Worm (Caenorhabditis elegans): ENCODE results near the gene K09E4.3.

Gene K09E4.3

DNA sequence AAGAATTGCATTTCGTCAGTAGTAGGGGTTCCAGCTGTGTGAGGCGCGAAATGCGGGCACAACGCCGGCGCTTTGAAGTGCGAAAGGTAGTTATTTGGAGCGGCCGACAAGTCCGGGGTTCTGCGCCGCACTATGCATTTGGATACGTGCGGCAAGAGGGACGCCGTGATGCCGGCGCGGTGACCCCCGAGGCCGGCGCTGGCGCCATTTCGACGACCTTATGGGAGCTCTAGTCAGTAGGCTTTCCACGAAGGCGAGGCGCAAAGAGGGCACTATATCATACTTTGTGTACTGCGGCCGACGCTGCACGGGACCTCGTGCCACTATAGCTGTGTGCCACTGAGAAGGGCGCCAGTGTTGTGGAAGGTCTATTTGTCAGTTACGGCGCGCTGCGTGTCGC is 29.9 kb downstream of the K09E4.3 start:
- TF ChIP-seq snpc-4 (tag; optimal IDR thresholded peaks at IDR 0.05) (peak; percentile 4), ama-1 (optimal IDR thresholded peaks at IDR 0.05) (no peak)

DNA sequence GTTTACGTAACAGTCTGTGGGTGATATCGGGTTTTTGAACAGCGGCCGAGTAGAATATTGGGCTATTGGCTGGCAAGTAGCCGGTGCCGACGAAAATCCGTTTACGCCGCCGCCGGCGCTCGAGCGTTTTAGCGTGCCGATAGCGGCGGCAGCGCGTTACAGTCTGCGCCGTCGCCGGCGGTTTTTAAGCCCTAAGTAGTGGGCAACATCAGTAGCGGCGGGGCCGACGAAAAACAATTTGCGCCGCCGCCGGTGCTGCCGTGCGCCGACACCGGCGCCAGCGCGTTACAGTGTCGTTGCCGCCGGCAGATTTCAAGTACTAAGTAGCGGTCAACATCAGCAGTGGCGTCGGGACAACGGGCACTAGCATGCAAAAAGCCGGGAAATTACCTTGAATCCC is 30.9 kb downstream of the K09E4.3 start:
- TF ChIP-seq efl-3 (GFP tag; optimal IDR thresholded peaks at IDR 0.05) = no peak
- no peak for TF ChIP-seq jun-1 (tag; optimal IDR thresholded peaks at IDR 0.05)
- no peak for TF ChIP-seq nhr-20 (tag; optimal IDR thresholded peaks at IDR 0.05)
- no peak for TF ChIP-seq snpc-4 (tag; optimal IDR thresholded peaks at IDR 0.05)
- no peak for TF ChIP-seq swsn-7 (tag; optimal IDR thresholded peaks at IDR 0.05)
- no peak for TF ChIP-seq ets-5 (GFP tag; IDR thresholded peaks at IDR 0.05)
- TF ChIP-seq nhr-19 (GFP tag; conservative IDR thresholded peaks at IDR 0.05) = no peak
- no peak for TF ChIP-seq ces-1 (GFP tag; optimal IDR thresholded peaks at IDR 0.05)
- no peak for TF ChIP-seq lin-35 (GFP tag; optimal IDR thresholded peaks at IDR 0.05)
- TF ChIP-seq unc-30 (tag; optimal IDR thresholded peaks at IDR 0.05) = no peak
- TF ChIP-seq lir-3 (tag; optimal IDR thresholded peaks at IDR 0.05; ENCODE audit: poor library complexity) = no peak
- no peak for TF ChIP-seq nhr-76 (tag; optimal IDR thresholded peaks at IDR 0.05)
- TF ChIP-seq nhr-12 (tag; optimal IDR thresholded peaks at IDR 0.05) = no peak
- no peak for TF ChIP-seq alr-1 (tag; optimal IDR thresholded peaks at IDR 0.05; ENCODE audit: borderline replicate concordance)
- TF ChIP-seq elt-2 (tag; optimal IDR thresholded peaks at IDR 0.05) = no peak
- no peak for TF ChIP-seq ama-1 (optimal IDR thresholded peaks at IDR 0.05)

DNA sequence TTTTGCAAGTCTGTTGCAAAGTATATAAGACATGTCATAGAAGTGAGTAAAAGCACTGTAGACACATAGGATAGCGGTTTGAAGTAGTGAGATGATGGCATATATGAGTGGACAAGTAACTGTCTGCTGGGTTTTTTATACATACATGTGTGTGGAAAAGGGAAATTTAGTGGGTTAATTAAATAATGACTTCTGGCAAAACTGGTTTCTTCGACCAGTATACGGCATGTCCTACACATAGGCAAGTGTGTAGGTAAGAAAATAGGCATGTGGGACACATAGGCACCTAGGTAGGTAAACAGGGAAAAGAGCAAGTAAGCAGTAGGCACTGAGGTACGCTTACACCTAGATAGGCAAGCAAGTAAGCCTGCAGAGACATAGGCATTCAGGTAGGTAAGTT is 32.2 kb downstream of the K09E4.3 start, which contains the start of gene col-87:
col-87 (minus strand) TSS at position 101 of the 400 bp plus-strand sequence.
- TF ChIP-seq nhr-76 (tag; optimal IDR thresholded peaks at IDR 0.05) = no peak
- TF ChIP-seq mdl-1 (tag; optimal IDR thresholded peaks at IDR 0.05) = no peak
- TF ChIP-seq nhr-28 (tag; optimal IDR thresholded peaks at IDR 0.05) = no peak
- TF ChIP-seq blmp-1 (tag; optimal IDR thresholded peaks at IDR 0.05) = no peak
- TF ChIP-seq rnt-1 (tag; optimal IDR thresholded peaks at IDR 0.05) = no peak
- TF ChIP-seq efl-3 (GFP tag; optimal IDR thresholded peaks at IDR 0.05) = no peak
- TF ChIP-seq ceh-82 (tag; optimal IDR thresholded peaks at IDR 0.05) = no peak
- TF ChIP-seq unc-98 (GFP tag; IDR thresholded peaks at IDR 0.05) = no peak

DNA sequence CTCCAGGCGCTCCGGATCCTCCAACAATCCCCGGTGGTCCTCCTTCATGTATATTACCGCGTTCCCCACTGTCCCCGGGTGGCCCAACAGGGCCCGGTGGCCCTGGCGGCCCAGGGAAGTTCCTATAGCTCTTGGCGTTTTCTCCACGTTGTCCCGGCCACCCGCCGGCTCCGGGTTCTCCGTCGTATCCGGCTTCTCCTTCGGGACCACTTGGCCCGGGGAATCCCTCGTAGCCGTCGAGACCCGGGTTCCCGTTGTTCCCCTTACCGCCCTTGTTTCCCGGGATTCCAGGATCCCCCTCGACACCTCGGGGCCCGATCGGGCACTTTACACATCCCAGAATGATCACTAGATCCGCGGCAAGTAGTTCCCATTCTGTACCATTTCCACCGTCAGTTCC is 35.6 kb downstream of the K09E4.3 start:
- no peak for TF ChIP-seq lsy-2 (tag; optimal IDR thresholded peaks at IDR 0.05)
- TF ChIP-seq tlp-1 (tag; optimal IDR thresholded peaks at IDR 0.05) = no peak
- TF ChIP-seq mab-9 (GFP tag; IDR thresholded peaks at IDR 0.05) = no peak
- TF ChIP-seq nhr-90 (tag; optimal IDR thresholded peaks at IDR 0.05; ENCODE audit: poor library complexity) = no peak
- no peak for TF ChIP-seq mep-1 (tag; optimal IDR thresholded peaks at IDR 0.05)
- TF ChIP-seq alr-1 (tag; optimal IDR thresholded peaks at IDR 0.05; ENCODE audit: borderline replicate concordance) = no peak
- TF ChIP-seq fkh-10 (GFP tag; optimal IDR thresholded peaks at IDR 0.05) = no peak
- TF ChIP-seq fkh-8 (tag; optimal IDR thresholded peaks at IDR 0.05) = no peak
- TF ChIP-seq tbx-2 (tag; optimal IDR thresholded peaks at IDR 0.05) = no peak
- no peak for TF ChIP-seq rnt-1 (tag; optimal IDR thresholded peaks at IDR 0.05)
- no peak for TF ChIP-seq unc-98 (GFP tag; IDR thresholded peaks at IDR 0.05)
- TF ChIP-seq lin-15B (tag; optimal IDR thresholded peaks at IDR 0.05) = no peak
- no peak for TF ChIP-seq unc-62 (GFP tag; optimal IDR thresholded peaks at IDR 0.05)
- TF ChIP-seq zag-1 (tag; optimal IDR thresholded peaks at IDR 0.05) = no peak
- TF ChIP-seq nhr-84 (tag; optimal IDR thresholded peaks at IDR 0.05) = no peak
- no peak for TF ChIP-seq snpc-4 (tag; optimal IDR thresholded peaks at IDR 0.05)
- no peak for TF ChIP-seq nhr-85 (tag)
- TF ChIP-seq lin-39 (tag; optimal IDR thresholded peaks at IDR 0.05) = no peak
- TF ChIP-seq ceh-88 (GFP tag; IDR thresholded peaks at IDR 0.05) = no peak
